Worm (Caenorhabditis elegans) whole organism, early embryonic: ENCODE results near the gene T09F3.2.

Source experiments
- B0310.2 ChIP-seq: sonication (generic microtip); optimal IDR thresholded peaks from 2 replicates; lab custom pipeline; 2016; ENCODE audit warnings: mild to moderate bottlenecking, missing genetic modification characterization, missing compliant biosample characterization
- F13C5.2 ChIP-seq: sonication (generic microtip); optimal IDR thresholded peaks from 2 replicates; lab custom pipeline; 2017; ENCODE audit warnings: mild to moderate bottlenecking, missing genetic modification characterization, inconsistent platforms, missing compliant biosample characterization
- aly-1 ChIP-seq: sonication (generic microtip); optimal IDR thresholded peaks from 2 replicates; lab custom pipeline; 2016; ENCODE audit warnings: missing genetic modification characterization, missing compliant biosample characterization
- ama-1 ChIP-seq: fragments of 150-350 bp; optimal IDR thresholded peaks from 2 replicates; lab custom pipeline; 2014
- ceh-13 ChIP-seq: fragments of 200-800 bp; sonication (Bioruptor generic); optimal IDR thresholded peaks from 2 replicates; lab custom pipeline; 2018; ENCODE audit warnings: mild to moderate bottlenecking, missing genetic modification characterization, missing compliant biosample characterization
- ceh-36 ChIP-seq: sonication (generic microtip); optimal IDR thresholded peaks from 2 replicates; lab custom pipeline; 2016; ENCODE audit warnings: missing genetic modification characterization, inconsistent platforms, missing compliant biosample characterization
- ets-7 ChIP-seq: sonication (generic microtip); optimal IDR thresholded peaks from 2 replicates; lab custom pipeline; 2016; ENCODE audit warnings: missing genotype, missing genetic modification characterization, missing compliant biosample characterization
- flt-1 ChIP-seq: fragments of 200-800 bp; sonication (Bioruptor generic); IDR thresholded peaks from 2 replicates; pipeline ENCODE4 v1.3.6; 2022; ENCODE audit warnings: missing genetic modification characterization, missing compliant biosample characterization
- hmbx-1 ChIP-seq: sonication (generic microtip); optimal IDR thresholded peaks from 2 replicates; lab custom pipeline; 2016; ENCODE audit warnings: mild to moderate bottlenecking, missing genetic modification characterization, missing compliant biosample characterization
- hmg-4 ChIP-seq: fragments of 200-800 bp; sonication (Bioruptor generic); optimal IDR thresholded peaks from 2 replicates; lab custom pipeline; 2018; ENCODE audit warnings: mild to moderate bottlenecking, missing genetic modification characterization, missing compliant biosample characterization
- hnd-1 ChIP-seq: sonication (generic microtip); optimal IDR thresholded peaks from 2 replicates; lab custom pipeline; 2016; ENCODE audit warnings: missing genetic modification characterization, missing compliant biosample characterization
- pes-1 ChIP-seq: fragments of 200-800 bp; sonication (Bioruptor generic); IDR thresholded peaks from 2 replicates; pipeline ENCODE4 v1.3.6; 2022; ENCODE audit warnings: missing genetic modification reagents, missing genetic modification characterization, missing compliant biosample characterization
- scrt-1 ChIP-seq: fragments of 200-800 bp; sonication (Bioruptor generic); IDR thresholded peaks from 2 replicates; pipeline ENCODE4 v1.3.6; 2022; ENCODE audit warnings: missing genetic modification characterization, missing compliant biosample characterization
- sea-1 ChIP-seq: fragments of 200-800 bp; sonication (Bioruptor generic); conservative IDR thresholded peaks from 2 replicates; pipeline ENCODE4 v1.3.6; 2022; ENCODE audit warnings: missing genetic modification characterization, missing compliant biosample characterization
- tbx-11 ChIP-seq: fragments of 200-800 bp; sonication (Bioruptor generic); IDR thresholded peaks from 2 replicates; pipeline ENCODE4 v1.3.6; 2022; ENCODE audit warnings: missing genetic modification characterization, missing compliant biosample characterization
- tbx-37 ChIP-seq: fragments of 200-800 bp; sonication (Bioruptor generic); conservative IDR thresholded peaks from 2 replicates; pipeline ENCODE4 v1.3.6; 2022; ENCODE audit warnings: missing genetic modification reagents, missing genetic modification characterization, missing compliant biosample characterization
- tra-4 ChIP-seq: sonication (generic microtip); optimal IDR thresholded peaks from 2 replicates; lab custom pipeline; 2017; ENCODE audit warnings: missing genetic modification characterization, missing compliant biosample characterization

The T09F3.2 gene

ce11 chrII:10384680-10385383 lies 6.1 kb upstream of the T09F3.2 start, which contains the start of gene ztf-27:
Gene ztf-27 (plus strand): TSS chrII:10385333.
- TF ChIP-seq hmg-4 (GFP tag; lab: Kevin White, UChicago) (peak; percentile 33), aly-1 (no peak)

- TF ChIP-seq ets-7: no peak
- TF ChIP-seq ceh-36 (tag; lab: Kevin White, UChicago): peak; percentile 20
- TF ChIP-seq scrt-1 (GFP tag; lab: Robert Waterston, UW): 0 out of 2 replicates have a peak, but pooled peaks have one; percentile 25
- TF ChIP-seq ceh-13 (GFP tag; lab: Kevin White, UChicago): peak; percentile 47
- peak; percentile 50; the same call in 1 of the 2 replicates for TF ChIP-seq flt-1 (GFP tag; lab: Robert Waterston, UW)
- no peak for TF ChIP-seq aly-1
- peak; percentile 51 for TF ChIP-seq hmbx-1 (tag; lab: Kevin White, UChicago)
- no peak for TF ChIP-seq ama-1 (lab: Kevin White, UChicago)
- peak; percentile 72 for TF ChIP-seq tbx-11 (GFP tag; lab: Robert Waterston, UW)
- peak; percentile 74; the same call in 1 of the 2 replicates for TF ChIP-seq sea-1 (GFP tag; lab: Robert Waterston, UW)
- TF ChIP-seq tbx-37: no peak
- peak; percentile 61 for TF ChIP-seq B0310.2 (tag; lab: Kevin White, UChicago)
- TF ChIP-seq F13C5.2 (tag; lab: Kevin White, UChicago): peak; percentile 91
- TF ChIP-seq pes-1: peak; percentile 76
- TF ChIP-seq tra-4 (tag; lab: Kevin White, UChicago): no peak
- peak; percentile 20 for TF ChIP-seq hmg-4 (GFP tag; lab: Kevin White, UChicago)
- peak; percentile 31 for TF ChIP-seq hnd-1 (tag; lab: Kevin White, UChicago)
Measured at ce11 chrII:10388041-10388706, 2.8 kb upstream of the T09F3.2 start.

ce11 chrII:10389038-10389437 lies 1.9 kb upstream of the T09F3.2 start:
- TF ChIP-seq ets-7 (no peak), B0310.2 (tag; lab: Kevin White, UChicago) (no peak), F13C5.2 (tag; lab: Kevin White, UChicago) (no peak), ama-1 (lab: Kevin White, UChicago) (no peak), scrt-1 (GFP tag; lab: Robert Waterston, UW) (no peak), tbx-11 (GFP tag; lab: Robert Waterston, UW) (no peak), sea-1 (GFP tag; lab: Robert Waterston, UW) (no peak), pes-1 (no peak), flt-1 (GFP tag; lab: Robert Waterston, UW) (no peak), tra-4 (tag; lab: Kevin White, UChicago) (no peak), tbx-37 (no peak), hmbx-1 (tag; lab: Kevin White, UChicago) (no peak)

ce11 chrII:10389776-10390175 lies 1.2 kb upstream of the T09F3.2 start:
- TF ChIP-seq ceh-36 (tag; lab: Kevin White, UChicago): no peak
- TF ChIP-seq pes-1: no peak
- TF ChIP-seq tbx-11 (GFP tag; lab: Robert Waterston, UW): no peak
- no peak for TF ChIP-seq F13C5.2 (tag; lab: Kevin White, UChicago)

- TF ChIP-seq tra-4 (tag; lab: Kevin White, UChicago) (no peak), F13C5.2 (tag; lab: Kevin White, UChicago) (no peak), hmg-4 (GFP tag; lab: Kevin White, UChicago) (no peak), tbx-11 (GFP tag; lab: Robert Waterston, UW) (no peak), aly-1 (no peak), ets-7 (no peak), pes-1 (no peak), scrt-1 (GFP tag; lab: Robert Waterston, UW) (no peak), tbx-37 (no peak), hnd-1 (tag; lab: Kevin White, UChicago) (no peak), ceh-13 (GFP tag; lab: Kevin White, UChicago) (no peak), flt-1 (GFP tag; lab: Robert Waterston, UW) (no peak), hmbx-1 (tag; lab: Kevin White, UChicago) (no peak), ceh-36 (tag; lab: Kevin White, UChicago) (no peak)
Measured at ce11 chrII:10390250-10390821, 618 bp upstream of the T09F3.2 start.

- TF ChIP-seq ama-1 (lab: Kevin White, UChicago) (no peak), ceh-36 (tag; lab: Kevin White, UChicago) (no peak), hmbx-1 (tag; lab: Kevin White, UChicago) (no peak), hnd-1 (tag; lab: Kevin White, UChicago) (no peak), tbx-11 (GFP tag; lab: Robert Waterston, UW) (no peak), hmg-4 (GFP tag; lab: Kevin White, UChicago) (no peak), ets-7 (no peak)
Measured at ce11 chrII:10393282-10394179, 2.6 kb downstream of the T09F3.2 start, which contains the start of gene gpd-1. Gene gpd-1 (plus strand): TSS chrII:10394129.
